Fruit fly (Drosophila melanogaster) whole organism, adult: ENCODE measurements around the gene fz2.

Source experiments
- CG11617 ChIP-seq: fragments of 200-800 bp; sonication (Bioruptor generic); optimal IDR thresholded peaks from 2 replicates; lab custom pipeline; 2017; ENCODE audit warnings: mild to moderate bottlenecking, missing biosample characterization, missing genetic modification reagents, missing genetic modification characterization
- CG12768 ChIP-seq: fragments of 200-800 bp; sonication (Bioruptor generic); optimal IDR thresholded peaks from 2 replicates; lab custom pipeline; 2017; ENCODE audit warnings: missing biosample characterization, missing genetic modification characterization, mild to moderate bottlenecking, moderate library complexity, missing genetic modification reagents
- CG14711 ChIP-seq: fragments of 200-800 bp; sonication (Bioruptor generic); optimal IDR thresholded peaks from 2 replicates; lab custom pipeline; 2018; ENCODE audit warnings: missing biosample characterization, mild to moderate bottlenecking, missing genetic modification characterization, moderate library complexity
- CG1620 ChIP-seq: fragments of 200-800 bp; sonication (Bioruptor generic); optimal IDR thresholded peaks from 2 replicates; lab custom pipeline; 2016; ENCODE audit warnings: missing biosample characterization, missing genetic modification characterization
- CG5204 ChIP-seq: fragments of 200-800 bp; sonication (Bioruptor generic); optimal IDR thresholded peaks from 2 replicates; lab custom pipeline; 2016; ENCODE audit warnings: missing biosample characterization, missing genetic modification characterization
- CG7101 ChIP-seq: fragments of 200-800 bp; sonication (Bioruptor generic); optimal IDR thresholded peaks from 2 replicates; lab custom pipeline; 2018; ENCODE audit warnings: missing biosample characterization, mild to moderate bottlenecking, missing genetic modification characterization, moderate library complexity
- Crg-1 ChIP-seq: fragments of 200-800 bp; sonication (Bioruptor generic); optimal IDR thresholded peaks from 2 replicates; lab custom pipeline; 2016; ENCODE audit warnings: missing biosample characterization, missing genetic modification characterization
- Hr96 ChIP-seq: fragments of 200-800 bp; sonication (Bioruptor generic); optimal IDR thresholded peaks from 2 replicates; lab custom pipeline; 2016; ENCODE audit warnings: missing biosample characterization, missing genetic modification characterization
- Mnt ChIP-seq: fragments of 200-800 bp; sonication (Bioruptor generic); optimal IDR thresholded peaks from 2 replicates; lab custom pipeline; 2016; ENCODE audit warnings: missing biosample characterization, mild to moderate bottlenecking, missing genetic modification characterization
- bab1 ChIP-seq: fragments of 200-800 bp; sonication (Bioruptor generic); optimal IDR thresholded peaks from 3 replicates; lab custom pipeline; 2019; ENCODE audit warnings: missing biosample characterization, mild to moderate bottlenecking, missing genetic modification characterization, moderate library complexity
- cic ChIP-seq: fragments of 200-800 bp; sonication (Bioruptor generic); optimal IDR thresholded peaks from 2 replicates; lab custom pipeline; 2017; ENCODE audit warnings: missing biosample characterization, mild to moderate bottlenecking, missing genetic modification characterization, moderate library complexity
- cnc ChIP-seq, 2 experiments: fragments of >200 bp; optimal IDR thresholded peaks; 2 replicates each; lab custom pipeline; 2017
- kay ChIP-seq: fragments of 200-800 bp; sonication (Bioruptor generic); peaks from one replicate; lab custom pipeline; 2016; ENCODE audit warnings: missing biosample characterization, missing genetic modification characterization, borderline replicate concordance
- toe ChIP-seq: fragments of 200-800 bp; sonication (Bioruptor generic); optimal IDR thresholded peaks from 2 replicates; lab custom pipeline; 2016; ENCODE audit warnings: missing biosample characterization, missing genetic modification characterization

dm6 chr3L:19151938-19152517 lies 83.1 kb downstream of the fz2 start:
- no peak for TF ChIP-seq kay (GFP tag; lab: Kevin White, UChicago)
- no peak for TF ChIP-seq CG11617 (GFP tag; lab: Kevin White, UChicago)
- TF ChIP-seq cic (GFP tag; lab: Kevin White, UChicago) = no peak
- no peak for TF ChIP-seq CG12768 (GFP tag; lab: Kevin White, UChicago)
- TF ChIP-seq CG5204 (GFP tag; lab: Kevin White, UChicago) = no peak
- TF ChIP-seq bab1 (GFP tag; lab: Kevin White, UChicago) = no peak
- no peak for TF ChIP-seq CG7101 (tag; lab: Kevin White, UChicago)
- no peak for TF ChIP-seq Mnt (GFP tag; lab: Kevin White, UChicago)
- no peak for TF ChIP-seq CG14711 (tag; lab: Kevin White, UChicago)
- no peak for TF ChIP-seq CG1620 (GFP tag; lab: Kevin White, UChicago)
- TF ChIP-seq toe (GFP tag; lab: Kevin White, UChicago) = no peak
- TF ChIP-seq cnc (optimal IDR thresholded peaks at IDR 0.05; lab: Kevin White, UChicago) = no peak
- no peak for TF ChIP-seq Hr96 (GFP tag; lab: Kevin White, UChicago)
- no peak for TF ChIP-seq Crg-1 (GFP tag; lab: Kevin White, UChicago)
